Fruit fly (Drosophila melanogaster) whole organism, adult: ENCODE data around the gene CG32055.

Experiments
- CG12768 ChIP-seq: fragments of 200-800 bp; sonication (Bioruptor generic); optimal IDR thresholded peaks from 2 replicates; lab custom pipeline; 2017; ENCODE audit warnings: missing biosample characterization, missing genetic modification characterization, mild to moderate bottlenecking, moderate library complexity, missing genetic modification reagents
- CG33017 ChIP-seq: fragments of 200-800 bp; sonication (Bioruptor generic); optimal IDR thresholded peaks from 2 replicates; lab custom pipeline; 2018; ENCODE audit warnings: missing biosample characterization, mild to moderate bottlenecking, missing genetic modification characterization, moderate library complexity
- CG5204 ChIP-seq: fragments of 200-800 bp; sonication (Bioruptor generic); optimal IDR thresholded peaks from 2 replicates; lab custom pipeline; 2016; ENCODE audit warnings: missing biosample characterization, missing genetic modification characterization
- Clk ChIP-seq: fragments of 200-800 bp; sonication (Bioruptor generic); optimal IDR thresholded peaks from 2 replicates; lab custom pipeline; 2017; ENCODE audit warnings: missing biosample characterization, missing genetic modification characterization
- Crg-1 ChIP-seq: fragments of 200-800 bp; sonication (Bioruptor generic); optimal IDR thresholded peaks from 2 replicates; lab custom pipeline; 2016; ENCODE audit warnings: missing biosample characterization, missing genetic modification characterization
- Mnt ChIP-seq: fragments of 200-800 bp; sonication (Bioruptor generic); optimal IDR thresholded peaks from 2 replicates; lab custom pipeline; 2016; ENCODE audit warnings: missing biosample characterization, mild to moderate bottlenecking, missing genetic modification characterization
- bab1 ChIP-seq: fragments of 200-800 bp; sonication (Bioruptor generic); optimal IDR thresholded peaks from 3 replicates; lab custom pipeline; 2019; ENCODE audit warnings: missing biosample characterization, mild to moderate bottlenecking, missing genetic modification characterization, moderate library complexity
- cic ChIP-seq: fragments of 200-800 bp; sonication (Bioruptor generic); optimal IDR thresholded peaks from 2 replicates; lab custom pipeline; 2017; ENCODE audit warnings: missing biosample characterization, mild to moderate bottlenecking, missing genetic modification characterization, moderate library complexity
- kay ChIP-seq: fragments of 200-800 bp; sonication (Bioruptor generic); peaks from one replicate; lab custom pipeline; 2016; ENCODE audit warnings: missing biosample characterization, missing genetic modification characterization, borderline replicate concordance
- ovo ChIP-seq: fragments of 200-800 bp; sonication (Bioruptor generic); optimal IDR thresholded peaks from 2 replicates; lab custom pipeline; 2016; ENCODE audit warnings: missing biosample characterization, missing genetic modification characterization
- tj ChIP-seq: fragments of 200-800 bp; sonication (Bioruptor generic); optimal IDR thresholded peaks from 3 replicates; lab custom pipeline; 2017; ENCODE audit warnings: missing biosample characterization, mild to moderate bottlenecking, missing genetic modification characterization, moderate library complexity
- toe ChIP-seq: fragments of 200-800 bp; sonication (Bioruptor generic); optimal IDR thresholded peaks from 2 replicates; lab custom pipeline; 2016; ENCODE audit warnings: missing biosample characterization, missing genetic modification characterization

DNA sequence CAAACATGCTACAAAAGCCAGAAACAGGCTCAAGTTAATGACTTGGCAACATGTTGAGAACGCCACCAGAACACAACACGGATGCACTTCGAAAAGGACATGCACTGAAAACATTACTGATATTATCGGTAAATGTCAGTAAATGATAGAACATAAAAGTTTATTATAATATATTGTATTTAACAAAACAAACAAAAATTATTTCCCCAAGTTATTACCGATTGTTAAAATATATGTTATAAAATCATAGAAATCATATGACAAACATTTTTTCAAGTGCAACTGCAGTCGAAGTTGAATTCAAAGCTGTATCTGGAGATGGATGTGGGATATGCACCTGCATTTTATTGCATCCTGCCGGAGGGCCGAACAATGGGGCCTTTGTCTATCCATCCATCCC, 27.6 kb upstream of the CG32055 start:
- TF ChIP-seq CG5204 (no peak), ovo (no peak), tj (GFP tag; lab: Kevin White, UChicago) (no peak), CG33017 (tag; lab: Kevin White, UChicago) (no peak), bab1 (GFP tag; lab: Kevin White, UChicago) (no peak), kay (no peak), cic (no peak), CG12768 (GFP tag; lab: Kevin White, UChicago) (no peak), Crg-1 (no peak), toe (GFP tag; lab: Kevin White, UChicago) (no peak), Mnt (GFP tag; lab: Kevin White, UChicago) (no peak), Clk (GFP tag; lab: Kevin White, UChicago) (no peak)
